Fruit fly (Drosophila melanogaster): ENCODE results near the gene CG6980.

The CG6980 gene

DNA sequence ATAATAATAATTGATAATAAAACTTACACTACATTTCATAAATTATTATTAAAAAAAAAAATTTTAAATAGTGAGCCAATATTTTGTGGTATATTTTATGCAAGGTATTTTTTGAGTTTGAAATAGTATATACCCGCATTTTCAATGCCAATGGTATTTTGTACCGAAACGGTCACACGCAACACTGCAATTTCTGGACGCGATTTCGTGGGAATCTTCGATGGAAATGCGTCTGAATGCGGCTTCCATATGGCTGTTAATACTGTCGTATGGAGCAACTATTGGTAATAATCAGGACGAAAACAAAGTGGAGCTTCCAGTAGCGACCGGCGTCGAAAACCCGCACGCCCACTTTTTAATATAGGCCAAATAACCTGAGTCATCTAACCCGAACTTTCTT is 44.0 kb downstream of the CG6980 start, which contains the start of gene Nct:
Nct (plus strand) TSS at position 173 of the 400 bp plus-strand sequence.
- TF ChIP-seq fru (GFP tag; optimal IDR thresholded peaks at IDR 0.05) (no peak), Rel (GFP tag; optimal IDR thresholded peaks at IDR 0.05) (no peak), Rel (tag; optimal IDR thresholded peaks at IDR 0.05) (peak; percentile 59)

DNA sequence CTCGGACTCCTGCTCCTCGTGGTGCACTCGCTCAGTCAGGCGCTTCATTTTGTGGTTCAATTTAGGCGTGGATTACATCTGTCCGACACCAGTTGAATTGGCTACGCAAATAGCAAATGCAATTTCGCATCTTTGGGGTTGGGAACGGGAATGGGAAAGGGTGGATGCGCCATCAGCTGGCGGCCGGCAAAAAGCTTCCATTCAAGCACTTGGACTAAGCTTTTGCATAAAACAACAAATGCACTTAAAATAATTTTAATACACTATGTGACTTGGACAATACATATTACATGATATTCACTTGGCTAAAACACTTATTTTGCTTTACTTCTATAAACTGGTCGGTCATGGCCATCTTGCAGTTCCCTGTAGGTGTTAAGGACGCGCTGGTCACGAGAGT is 48.7 kb downstream of the CG6980 start, which contains the start of gene HDAC11:
HDAC11 (minus strand) TSS at position 101 of the 400 bp plus-strand sequence.
- TF ChIP-seq CG9705 (GFP tag; optimal IDR thresholded peaks at IDR 0.05) (no peak), GATAd (GFP tag; optimal IDR thresholded peaks at IDR 0.05) (no peak), Rel (GFP tag; optimal IDR thresholded peaks at IDR 0.05) (no peak), Rel (tag; optimal IDR thresholded peaks at IDR 0.05) (no peak), Hr78 (GFP tag; optimal IDR thresholded peaks at IDR 0.05) (no peak), Jra (GFP tag; optimal IDR thresholded peaks at IDR 0.05) (no peak), h (GFP tag; optimal IDR thresholded peaks at IDR 0.05) (no peak), Vsx2 (GFP tag; optimal IDR thresholded peaks at IDR 0.05; ENCODE audit: partially characterized antibody) (no peak), sv (GFP tag; optimal IDR thresholded peaks at IDR 0.05) (no peak), Dfd (GFP tag; optimal IDR thresholded peaks at IDR 0.05) (no peak), CrebA (GFP tag; optimal IDR thresholded peaks at IDR 0.05; ENCODE audit: borderline replicate concordance) (no peak), CG32264 (GFP tag; optimal IDR thresholded peaks at IDR 0.05) (no peak), OdsH (GFP tag; optimal IDR thresholded peaks at IDR 0.05) (no peak), rgr (GFP tag; optimal IDR thresholded peaks at IDR 0.05) (no peak), brk (GFP tag; optimal IDR thresholded peaks at IDR 0.05) (no peak), pan (optimal IDR thresholded peaks at IDR 0.05) (no peak), jim (GFP tag; optimal IDR thresholded peaks at IDR 0.05) (no peak), foxo (GFP tag; optimal IDR thresholded peaks at IDR 0.05) (no peak), N (GFP tag; optimal IDR thresholded peaks at IDR 0.05) (no peak), Hnf4 (GFP tag; optimal IDR thresholded peaks at IDR 0.05) (no peak), dmrt93B (GFP tag; optimal IDR thresholded peaks at IDR 0.05) (no peak)

DNA sequence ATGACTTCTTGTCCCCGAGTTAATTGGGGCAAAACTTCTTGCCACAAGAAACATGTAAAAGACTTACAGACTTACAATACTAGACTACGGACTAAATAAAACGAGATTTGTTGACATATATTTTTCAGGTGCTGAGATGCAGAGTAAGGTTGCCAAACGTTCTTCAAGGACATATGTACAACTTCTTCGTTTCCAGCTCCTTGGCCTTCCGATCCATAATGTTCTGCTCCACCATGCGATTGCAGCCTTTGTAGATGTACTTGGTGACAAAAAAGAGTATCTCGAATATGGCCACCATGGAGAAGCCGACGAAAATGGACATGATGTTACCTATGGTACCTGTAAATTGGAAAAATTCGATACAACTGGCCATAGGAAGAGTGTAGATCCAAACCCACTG is 50.0 kb downstream of the CG6980 start, which contains the start of gene CAH4:
CAH4 (minus strand) TSS at position 101 of the 400 bp plus-strand sequence.
- TF ChIP-seq Mio (GFP tag; optimal IDR thresholded peaks at IDR 0.05) (no peak), dmrt93B (GFP tag; optimal IDR thresholded peaks at IDR 0.05) (no peak), brk (GFP tag; optimal IDR thresholded peaks at IDR 0.05) (no peak), OdsH (GFP tag; optimal IDR thresholded peaks at IDR 0.05) (no peak), CG32264 (GFP tag; optimal IDR thresholded peaks at IDR 0.05) (no peak), CrebA (GFP tag; optimal IDR thresholded peaks at IDR 0.05; ENCODE audit: borderline replicate concordance) (no peak), sv (GFP tag; optimal IDR thresholded peaks at IDR 0.05) (no peak), N (GFP tag; optimal IDR thresholded peaks at IDR 0.05) (no peak), fru (GFP tag; optimal IDR thresholded peaks at IDR 0.05) (no peak), rgr (GFP tag; optimal IDR thresholded peaks at IDR 0.05) (no peak), HLH106 (tag; optimal IDR thresholded peaks at IDR 0.05) (no peak), Hr78 (GFP tag; optimal IDR thresholded peaks at IDR 0.05) (no peak), psq (GFP tag; optimal IDR thresholded peaks at IDR 0.05) (no peak)
